Worm (Caenorhabditis elegans) whole organism, young adult: ENCODE data around the gene Y71H2B.8.

Source experiments
- B0019.2 ChIP-seq: fragments of 200-800 bp; sonication (Bioruptor generic); conservative IDR thresholded peaks from 2 replicates; pipeline ENCODE4 v1.3.6; 2022; ENCODE audit warnings: missing genetic modification reagents, missing genetic modification characterization, missing compliant biosample characterization
- C17E4.6 ChIP-seq: fragments of 200-800 bp; sonication (Bioruptor generic); IDR thresholded peaks from 2 replicates; pipeline ENCODE4 v1.3.6; 2022; ENCODE audit warnings: missing genetic modification reagents, missing genetic modification characterization, missing compliant biosample characterization
- D2030.7 ChIP-seq: fragments of 200-800 bp; sonication (Bioruptor generic); IDR thresholded peaks from 2 replicates; pipeline ENCODE4 v1.3.6; 2022; ENCODE audit warnings: missing genetic modification reagents, missing genetic modification characterization, missing compliant biosample characterization
- F23B12.7 ChIP-seq: sonication (generic microtip); optimal IDR thresholded peaks from 2 replicates; lab custom pipeline; 2017; ENCODE audit warnings: missing genetic modification characterization, mild to moderate bottlenecking, missing compliant biosample characterization, antibody characterized with exemption, moderate library complexity; ENCODE audit not compliant: insufficient read depth
- F39B2.1 ChIP-seq: fragments of 200-800 bp; sonication (Bioruptor generic); IDR thresholded peaks from 2 replicates; pipeline ENCODE4 v1.3.6; 2022; ENCODE audit warnings: missing genetic modification reagents, missing genetic modification characterization, missing compliant biosample characterization
- akir-1 ChIP-seq: fragments of 200-800 bp; sonication (Bioruptor generic); optimal IDR thresholded peaks from 2 replicates; lab custom pipeline; 2018; ENCODE audit warnings: mild to moderate bottlenecking, missing genetic modification characterization, moderate library complexity, missing compliant biosample characterization
- ama-1 ChIP-seq, 3 experiments: fragments of 150-350 bp in 1 of 3; sonication (generic microtip) in 2 of 3; optimal IDR thresholded peaks; 2 replicates each; lab custom pipeline; 2014 to 2018; ENCODE audit warnings: missing biosample characterization in 2 of 3, missing genetic modification characterization in 2 of 3, missing genetic modification reagents in 2 of 3
- atf-7 ChIP-seq: sonication (generic microtip); optimal IDR thresholded peaks from 2 replicates; lab custom pipeline; 2017; ENCODE audit warnings: mild to moderate bottlenecking, missing genetic modification characterization, missing compliant biosample characterization
- attf-5 ChIP-seq: fragments of 200-800 bp; sonication (Bioruptor generic); optimal IDR thresholded peaks from 2 replicates; lab custom pipeline; 2018; ENCODE audit warnings: mild to moderate bottlenecking, missing genetic modification characterization, missing compliant biosample characterization
- attf-6 ChIP-seq: fragments of 200-800 bp; sonication (Bioruptor generic); IDR thresholded peaks from 2 replicates; pipeline ENCODE4 v1.3.6; 2022; ENCODE audit warnings: missing genetic modification reagents, missing genetic modification characterization, missing compliant biosample characterization
- ccch-3 ChIP-seq: fragments of 200-800 bp; sonication (Bioruptor generic); optimal IDR thresholded peaks from 2 replicates; lab custom pipeline; 2018; ENCODE audit warnings: mild to moderate bottlenecking, missing genetic modification characterization, missing compliant biosample characterization
- ceh-58 ChIP-seq: fragments of 200-800 bp; sonication (Bioruptor generic); IDR thresholded peaks from 2 replicates; pipeline ENCODE4 v1.3.6; 2022; ENCODE audit warnings: missing genetic modification characterization, missing compliant biosample characterization
- ceh-79 ChIP-seq: sonication (generic microtip); optimal IDR thresholded peaks from 2 replicates; lab custom pipeline; 2017; ENCODE audit warnings: mild to moderate bottlenecking, missing genetic modification characterization, missing compliant biosample characterization
- ceh-91 ChIP-seq: fragments of 200-800 bp; sonication (Bioruptor generic); IDR thresholded peaks from 2 replicates; pipeline ENCODE4 v1.3.6; 2022; ENCODE audit warnings: missing genetic modification reagents, missing genetic modification characterization, missing compliant biosample characterization
- efl-1 ChIP-seq: fragments of 150-350 bp; optimal IDR thresholded peaks from 2 replicates; lab custom pipeline; 2014; ENCODE audit warnings: missing biosample characterization, missing genetic modification reagents, missing genetic modification characterization
- egrh-3 ChIP-seq: fragments of 200-800 bp; sonication (Bioruptor generic); IDR thresholded peaks from 2 replicates; pipeline ENCODE4 v1.3.6; 2022; ENCODE audit warnings: missing genetic modification reagents, missing genetic modification characterization, missing compliant biosample characterization
- ekl-4 ChIP-seq: fragments of 200-800 bp; sonication (Bioruptor generic); IDR thresholded peaks from 2 replicates; pipeline ENCODE4 v1.3.6; 2022; ENCODE audit warnings: missing genetic modification reagents, missing genetic modification characterization, missing compliant biosample characterization
- hsf-1 ChIP-seq: fragments of 200-800 bp; sonication (Bioruptor generic); IDR thresholded peaks from 2 replicates; pipeline ENCODE4 v1.3.6; 2022; ENCODE audit warnings: missing genetic modification reagents, missing genetic modification characterization, missing compliant biosample characterization
- lag-1 ChIP-seq: fragments of 200-800 bp; sonication (Bioruptor generic); IDR thresholded peaks from 2 replicates; pipeline ENCODE4 v1.3.6; 2022; ENCODE audit warnings: missing genetic modification reagents, missing genetic modification characterization, missing compliant biosample characterization
- lsl-1 ChIP-seq: fragments of 200-800 bp; sonication (Bioruptor generic); optimal IDR thresholded peaks from 2 replicates; lab custom pipeline; 2018; ENCODE audit warnings: mild to moderate bottlenecking, missing genetic modification characterization, moderate library complexity, missing compliant biosample characterization
- madf-3 ChIP-seq: fragments of 200-800 bp; sonication (Bioruptor generic); IDR thresholded peaks from 2 replicates; pipeline ENCODE4 v1.3.6; 2022; ENCODE audit warnings: missing genetic modification reagents, missing genetic modification characterization, missing compliant biosample characterization
- madf-6 ChIP-seq: fragments of 200-800 bp; sonication (Bioruptor generic); IDR thresholded peaks from 2 replicates; pipeline ENCODE4 v1.3.6; 2022; ENCODE audit warnings: missing genetic modification reagents, missing genetic modification characterization, missing compliant biosample characterization
- madf-8 ChIP-seq: fragments of 200-800 bp; sonication (Bioruptor generic); conservative IDR thresholded peaks from 2 replicates; pipeline ENCODE4 v1.3.6; 2022; ENCODE audit warnings: missing genetic modification reagents, missing genetic modification characterization, missing compliant biosample characterization
- mes-4 ChIP-seq: sonication (generic microtip); optimal IDR thresholded peaks from 2 replicates; lab custom pipeline; 2016; ENCODE audit warnings: missing genotype, missing genetic modification characterization, missing compliant biosample characterization
- nfya-2 ChIP-seq: fragments of 200-800 bp; sonication (Bioruptor generic); IDR thresholded peaks from 2 replicates; pipeline ENCODE4 v1.3.6; 2022; ENCODE audit warnings: missing genetic modification reagents, missing genetic modification characterization, missing compliant biosample characterization
- nfyb-1 ChIP-seq: fragments of 200-800 bp; sonication (Bioruptor generic); IDR thresholded peaks from 2 replicates; pipeline ENCODE4 v1.3.6; 2022; ENCODE audit warnings: missing genetic modification reagents, missing genetic modification characterization, missing compliant biosample characterization
- pha-4 ChIP-seq: fragments of 150-350 bp; sonication (generic microtip); optimal IDR thresholded peaks from 2 replicates; lab custom pipeline; 2014; ENCODE audit warnings: missing biosample characterization, missing genetic modification reagents, missing genetic modification characterization
- rcor-1 ChIP-seq: fragments of 200-800 bp; sonication (Bioruptor generic); IDR thresholded peaks from 2 replicates; pipeline ENCODE4 v1.3.6; 2022; ENCODE audit warnings: missing genetic modification reagents, missing genetic modification characterization, missing compliant biosample characterization
- repo-1 ChIP-seq: sonication (generic microtip); optimal IDR thresholded peaks from 2 replicates; lab custom pipeline; 2017; ENCODE audit warnings: mild to moderate bottlenecking, missing genetic modification characterization, missing compliant biosample characterization
- rpc-1 ChIP-seq, 2 experiments: fragments of 150-350 bp in 1 of 2; sonication (generic microtip) in 1 of 2; optimal IDR thresholded peaks; 2 replicates each; lab custom pipeline; 2014 to 2018; ENCODE audit warnings: missing biosample characterization in 1 of 2, missing genetic modification characterization in 1 of 2, missing genetic modification reagents in 1 of 2, missing genotype in 1 of 2
- sdz-38 ChIP-seq: sonication (generic microtip); optimal IDR thresholded peaks from 2 replicates; lab custom pipeline; 2016; ENCODE audit warnings: missing genotype, missing genetic modification characterization, missing compliant biosample characterization
- sea-2 ChIP-seq: fragments of 200-800 bp; sonication (Bioruptor generic); IDR thresholded peaks from 2 replicates; pipeline ENCODE4 v1.3.6; 2022; ENCODE audit warnings: missing genetic modification characterization, missing compliant biosample characterization
- snpc-3.4 ChIP-seq: sonication (generic microtip); optimal IDR thresholded peaks from 2 replicates; lab custom pipeline; 2017; ENCODE audit warnings: missing genetic modification characterization, mild to moderate bottlenecking, missing compliant biosample characterization, antibody characterized with exemption, moderate library complexity, missing genotype, missing genetic modification reagents
- somi-1 ChIP-seq: fragments of 200-800 bp; sonication (Bioruptor generic); optimal IDR thresholded peaks from 2 replicates; lab custom pipeline; 2018; ENCODE audit warnings: mild to moderate bottlenecking, missing genetic modification characterization, missing compliant biosample characterization
- sptf-2 ChIP-seq: fragments of 200-800 bp; sonication (Bioruptor generic); optimal IDR thresholded peaks from 2 replicates; lab custom pipeline; 2018; ENCODE audit warnings: mild to moderate bottlenecking, missing genetic modification characterization, missing compliant biosample characterization
- unc-130 ChIP-seq: sonication (generic microtip); optimal IDR thresholded peaks from 2 replicates; lab custom pipeline; 2016; ENCODE audit warnings: missing genetic modification reagents, missing genetic modification characterization, missing compliant biosample characterization
- zfh-2 ChIP-seq: fragments of 200-800 bp; sonication (Bioruptor generic); conservative IDR thresholded peaks from 2 replicates; pipeline ENCODE4 v1.3.6; 2022; ENCODE audit warnings: missing genetic modification reagents, missing genetic modification characterization, missing compliant biosample characterization
- zim-3 ChIP-seq: sonication (generic microtip); optimal IDR thresholded peaks from 2 replicates; lab custom pipeline; 2017; ENCODE audit warnings: mild to moderate bottlenecking, missing genetic modification characterization, moderate library complexity, missing compliant biosample characterization
- ztf-28 ChIP-seq: fragments of 200-800 bp; sonication (Bioruptor generic); IDR thresholded peaks from 2 replicates; pipeline ENCODE4 v1.3.6; 2022; ENCODE audit warnings: missing genetic modification reagents, missing genetic modification characterization, missing compliant biosample characterization
- ztf-3 ChIP-seq: fragments of 200-800 bp; sonication (Bioruptor generic); optimal IDR thresholded peaks from 2 replicates; lab custom pipeline; 2018; ENCODE audit warnings: mild to moderate bottlenecking, missing genetic modification characterization, missing compliant biosample characterization
- ztf-6 ChIP-seq: fragments of 200-800 bp; sonication (Bioruptor generic); IDR thresholded peaks from 2 replicates; pipeline ENCODE4 v1.3.6; 2022; ENCODE audit warnings: missing genetic modification reagents, missing genetic modification characterization, missing compliant biosample characterization

Gene Y71H2B.8

ce11 chrIII:2563033-2563656 is 15.9 kb upstream of the Y71H2B.8 start:
- peak; percentile 87 for TF ChIP-seq zfh-2 (GFP tag; lab: Robert Waterston, UW)
- no peak for TF ChIP-seq somi-1
- no peak for TF ChIP-seq rpc-1 (optimal IDR thresholded peaks at IDR 0.05; lab: Kevin White, UChicago)
- TF ChIP-seq rpc-1 (tag; optimal IDR thresholded peaks at IDR 0.05; lab: Kevin White, UChicago): no peak
- TF ChIP-seq lag-1 (GFP tag; lab: Robert Waterston, UW): no peak
- TF ChIP-seq egrh-3: peak; percentile 75; the same call in 1 of the 2 replicates
- TF ChIP-seq atf-7 (tag; lab: Kevin White, UChicago): no peak
- TF ChIP-seq sptf-2 (GFP tag; lab: Kevin White, UChicago): no peak
- TF ChIP-seq nfya-2 (GFP tag; lab: Robert Waterston, UW): no peak
- TF ChIP-seq B0019.2: no peak
- no peak for TF ChIP-seq ceh-79 (tag; lab: Kevin White, UChicago)

ce11 chrIII:2563883-2564282 is 15.2 kb upstream of the Y71H2B.8 start, which contains the start of gene Y54F10AM.11:
Y54F10AM.11 (minus strand) TSS chrIII:2563983.
- TF ChIP-seq hsf-1 (GFP tag; lab: Robert Waterston, UW): 0 out of 2 replicates have a peak, but pooled peaks have one; percentile 38

ce11 chrIII:2571447-2571846 is 7.6 kb upstream of the Y71H2B.8 start, which contains the start of gene Y54F10AR.2:
Y54F10AR.2 (minus strand) TSS chrIII:2571547.
- TF ChIP-seq akir-1 (GFP tag; lab: Kevin White, UChicago) (no peak), attf-5 (GFP tag; lab: Kevin White, UChicago) (no peak), snpc-3.4 (tag; lab: Kevin White, UChicago) (no peak), ccch-3 (GFP tag; lab: Kevin White, UChicago) (no peak), ztf-6 (no peak), sptf-2 (GFP tag; lab: Kevin White, UChicago) (no peak), sea-2 (GFP tag; lab: Robert Waterston, UW) (no peak), zfh-2 (GFP tag; lab: Robert Waterston, UW) (no peak), pha-4 (no peak), D2030.7 (GFP tag; lab: Robert Waterston, UW) (no peak), ceh-91 (GFP tag; lab: Robert Waterston, UW) (no peak), ceh-58 (no peak), ekl-4 (GFP tag; lab: Robert Waterston, UW) (no peak)

- TF ChIP-seq sdz-38: no peak
- no peak for TF ChIP-seq lsl-1
- TF ChIP-seq rcor-1: no peak
- TF ChIP-seq madf-6: 0 out of 2 replicates have a peak, but pooled peaks have one; percentile 26
- no peak for TF ChIP-seq zim-3 (tag; lab: Kevin White, UChicago)
- TF ChIP-seq ztf-3: no peak
- TF ChIP-seq zfh-2 (GFP tag; lab: Robert Waterston, UW): no peak
- TF ChIP-seq ztf-28: no peak
- TF ChIP-seq nfyb-1: peak; percentile 87; the same call in 1 of the 2 replicates
Measured at ce11 chrIII:2572421-2572820, 6.7 kb upstream of the Y71H2B.8 start.

ce11 chrIII:2575635-2576164 is 3.4 kb upstream of the Y71H2B.8 start, which contains the start of gene Y54F10AR.1:
Y54F10AR.1 (minus strand) TSS chrIII:2575685.
- TF ChIP-seq unc-130 (GFP tag; lab: Kevin White, UChicago) (no peak), nfyb-1 (no peak), snpc-3.4 (tag; lab: Kevin White, UChicago) (no peak), madf-3 (GFP tag; lab: Robert Waterston, UW) (no peak), C17E4.6 (GFP tag; lab: Robert Waterston, UW) (no peak), F23B12.7 (tag; lab: Kevin White, UChicago) (no peak), madf-8 (GFP tag; lab: Robert Waterston, UW) (peak; percentile 44; the same call in 1 of the 2 replicates), madf-6 (peak; percentile 71; the same call in 1 of the 2 replicates), zim-3 (tag; lab: Kevin White, UChicago) (no peak), repo-1 (tag; lab: Kevin White, UChicago) (no peak), mes-4 (tag; lab: Kevin White, UChicago) (no peak), F39B2.1 (GFP tag; lab: Robert Waterston, UW) (no peak), attf-6 (GFP tag; lab: Robert Waterston, UW) (no peak), efl-1 (GFP tag; lab: Kevin White, UChicago) (peak; percentile 33), ama-1 (optimal IDR thresholded peaks at IDR 0.05; lab: Kevin White, UChicago) (no peak), ama-1 (GFP tag; optimal IDR thresholded peaks at IDR 0.05; lab: Kevin White, UChicago) (no peak)
